Fruit fly (Drosophila melanogaster) whole organism, embryonic: ENCODE results near the gene CG12818.

Experiments
- Ada2b ChIP-seq: fragments of 200-800 bp; sonication (Bioruptor generic); IDR thresholded peaks from 2 replicates; pipeline ENCODE4 v1.3.6; 2022; ENCODE audit warnings: missing biosample characterization, missing genetic modification characterization
- Asciz ChIP-seq: fragments of 200-800 bp; sonication (Bioruptor generic); optimal IDR thresholded peaks from 2 replicates; lab custom pipeline; 2017; ENCODE audit warnings: missing biosample characterization, mild to moderate bottlenecking, missing genetic modification characterization, missing genetic modification reagents
- Bteb2 ChIP-seq: fragments of 200-800 bp; sonication (Bioruptor generic); optimal IDR thresholded peaks from 2 replicates; lab custom pipeline; 2016; ENCODE audit warnings: missing biosample characterization, missing genetic modification characterization
- CG10267 ChIP-seq: fragments of 200-800 bp; sonication (Bioruptor generic); optimal IDR thresholded peaks from 2 replicates; lab custom pipeline; 2018; ENCODE audit warnings: missing biosample characterization, mild to moderate bottlenecking, missing genetic modification characterization, moderate library complexity
- CG10321 ChIP-seq: fragments of 200-800 bp; sonication (Bioruptor generic); IDR thresholded peaks from 2 replicates; pipeline ENCODE4 v1.3.6; 2022; ENCODE audit warnings: missing biosample characterization, missing genetic modification characterization
- CG10462 ChIP-seq: fragments of 200-800 bp; sonication (Bioruptor generic); optimal IDR thresholded peaks from 2 replicates; lab custom pipeline; 2016; ENCODE audit warnings: missing biosample characterization, missing genetic modification characterization
- CG10565 ChIP-seq: fragments of 200-800 bp; sonication (Bioruptor generic); optimal IDR thresholded peaks from 3 replicates; lab custom pipeline; 2016; ENCODE audit warnings: missing biosample characterization, mild to moderate bottlenecking, missing genetic modification characterization
- CG11247 ChIP-seq: fragments of 200-800 bp; sonication (Bioruptor generic); IDR thresholded peaks from 2 replicates; pipeline ENCODE4 v1.3.6; 2022; ENCODE audit warnings: missing biosample characterization, missing genetic modification characterization
- CG11723 ChIP-seq: fragments of 200-800 bp; sonication (Bioruptor generic); optimal IDR thresholded peaks from 2 replicates; lab custom pipeline; 2017; ENCODE audit warnings: missing biosample characterization, mild to moderate bottlenecking, missing genetic modification characterization
- CG12071 ChIP-seq: fragments of 200-800 bp; sonication (Bioruptor generic); optimal IDR thresholded peaks from 3 replicates; lab custom pipeline; 2018; ENCODE audit warnings: missing biosample characterization, mild to moderate bottlenecking, missing genetic modification characterization
- CG1233 ChIP-seq: fragments of 200-800 bp; sonication (Bioruptor generic); optimal IDR thresholded peaks from 4 replicates; lab custom pipeline; 2018; ENCODE audit warnings: missing biosample characterization, mild to moderate bottlenecking, missing genetic modification characterization
- CG12659 ChIP-seq: fragments of 200-800 bp; sonication (Bioruptor generic); optimal IDR thresholded peaks from 3 replicates; lab custom pipeline; 2017; ENCODE audit warnings: mild to moderate bottlenecking, missing biosample characterization, missing genetic modification reagents, missing genetic modification characterization
- CG13287 ChIP-seq: fragments of 200-800 bp; sonication (Bioruptor generic); IDR thresholded peaks from 2 replicates; pipeline ENCODE4 v1.3.6; 2022; ENCODE audit warnings: missing biosample characterization, missing genetic modification characterization; ENCODE audit not compliant: partially characterized antibody
- CG13296 ChIP-seq: fragments of 200-800 bp; sonication (Bioruptor generic); optimal IDR thresholded peaks from 3 replicates; lab custom pipeline; 2018; ENCODE audit warnings: missing biosample characterization, mild to moderate bottlenecking, missing genetic modification characterization
- CG17186 ChIP-seq: fragments of 200-800 bp; sonication (Bioruptor generic); optimal IDR thresholded peaks from 3 replicates; lab custom pipeline; 2017; ENCODE audit warnings: missing biosample characterization, missing genetic modification reagents, missing genetic modification characterization
- CG18619 ChIP-seq: fragments of 200-800 bp; sonication (Bioruptor generic); optimal IDR thresholded peaks from 3 replicates; lab custom pipeline; 2017; ENCODE audit warnings: missing biosample characterization, mild to moderate bottlenecking, missing genetic modification characterization
- CG5953 ChIP-seq: fragments of 200-800 bp; sonication (Bioruptor generic); IDR thresholded peaks from 2 replicates; pipeline ENCODE4 v1.3.6; 2022; ENCODE audit warnings: missing biosample characterization, missing genetic modification characterization
- CG6272 ChIP-seq: fragments of 200-800 bp; sonication (Bioruptor generic); IDR thresholded peaks from 2 replicates; pipeline ENCODE4 v1.3.6; 2022; ENCODE audit warnings: missing biosample characterization, missing genetic modification characterization
- CG8478 ChIP-seq: fragments of >200 bp; optimal IDR thresholded peaks from 2 replicates; lab custom pipeline; 2018
- CG9797 ChIP-seq: fragments of 200-800 bp; sonication (Bioruptor generic); optimal IDR thresholded peaks from 3 replicates; lab custom pipeline; 2018; ENCODE audit warnings: missing biosample characterization, mild to moderate bottlenecking, missing genetic modification characterization
- Dfd ChIP-seq, 2 experiments: fragments of >200 bp; optimal IDR thresholded peaks; 2 replicates each; lab custom pipeline; 2017; ENCODE audit warnings: missing biosample characterization in 2 of 2, missing genetic modification characterization in 2 of 2
- Dp ChIP-seq: fragments of 200-800 bp; sonication (Bioruptor generic); optimal IDR thresholded peaks from 2 replicates; lab custom pipeline; 2018; ENCODE audit warnings: missing biosample characterization, mild to moderate bottlenecking, missing genetic modification characterization, moderate library complexity
- E2f1 ChIP-seq: fragments of 200-800 bp; sonication (Bioruptor generic); IDR thresholded peaks from 2 replicates; pipeline ENCODE4 v1.3.6; 2022; ENCODE audit warnings: missing biosample characterization, missing genetic modification characterization
- E2f2 ChIP-seq: fragments of 200-800 bp; sonication (Bioruptor generic); IDR thresholded peaks from 2 replicates; pipeline ENCODE4 v1.3.6; 2022; ENCODE audit warnings: missing biosample characterization, missing genetic modification characterization
- Hr39 ChIP-seq: fragments of >200 bp; optimal IDR thresholded peaks from 2 replicates; lab custom pipeline; 2017
- Jarid2 ChIP-seq: fragments of 200-800 bp; sonication (Bioruptor generic); optimal IDR thresholded peaks from 3 replicates; lab custom pipeline; 2017; ENCODE audit warnings: mild to moderate bottlenecking, missing biosample characterization, missing genetic modification reagents, missing genetic modification characterization
- NC2β ChIP-seq: fragments of 200-800 bp; sonication (Bioruptor generic); optimal IDR thresholded peaks from 2 replicates; lab custom pipeline; 2016; ENCODE audit warnings: missing biosample characterization, missing genetic modification characterization
- Oli ChIP-seq: fragments of 200-800 bp; sonication (Bioruptor generic); optimal IDR thresholded peaks from 2 replicates; lab custom pipeline; 2018; ENCODE audit warnings: missing biosample characterization, mild to moderate bottlenecking, missing genetic modification characterization, moderate library complexity
- Opbp ChIP-seq: fragments of 200-800 bp; sonication (Bioruptor generic); IDR thresholded peaks from 3 replicates; pipeline ENCODE4 v1.3.6; 2022; ENCODE audit warnings: missing biosample characterization, missing genetic modification characterization; ENCODE audit not compliant: partially characterized antibody
- Pdp1 ChIP-seq, 2 experiments: fragments of 200-800 bp; sonication (Bioruptor generic); optimal IDR thresholded peaks; 3 replicates each; lab custom pipeline; 2016; ENCODE audit warnings: missing biosample characterization in 2 of 2, missing genetic modification characterization in 2 of 2, mild to moderate bottlenecking in 1 of 2, moderate library complexity in 1 of 2
- Ptx1 ChIP-seq: fragments of 200-800 bp; sonication (Bioruptor generic); IDR thresholded peaks from 2 replicates; pipeline ENCODE4 v1.3.6; 2022; ENCODE audit warnings: missing biosample characterization, missing genetic modification characterization
- Side ChIP-seq: fragments of 200-800 bp; sonication (Bioruptor generic); optimal IDR thresholded peaks from 2 replicates; lab custom pipeline; 2016; ENCODE audit warnings: missing biosample characterization, missing genetic modification characterization
- Sry-β ChIP-seq: fragments of 200-800 bp; sonication (Bioruptor generic); optimal IDR thresholded peaks from 2 replicates; lab custom pipeline; 2018; ENCODE audit warnings: missing biosample characterization, mild to moderate bottlenecking, missing genetic modification characterization, moderate library complexity
- aop ChIP-seq: fragments of 200-800 bp; sonication (Bioruptor generic); IDR thresholded peaks from 2 replicates; pipeline ENCODE4 v1.3.6; 2022; ENCODE audit warnings: missing biosample characterization, missing genetic modification characterization
- cas ChIP-seq: fragments of 200-800 bp; sonication (Bioruptor generic); IDR thresholded peaks from 2 replicates; pipeline ENCODE4 v1.3.6; 2022; ENCODE audit warnings: missing biosample characterization, missing genetic modification characterization
- chif ChIP-seq, 2 experiments: fragments of 200-800 bp; sonication (Bioruptor generic); optimal IDR thresholded peaks; 3 replicates each; lab custom pipeline; 2016; ENCODE audit warnings: missing biosample characterization in 2 of 2, missing genetic modification characterization in 2 of 2
- dan ChIP-seq: fragments of 200-800 bp; sonication (Bioruptor generic); IDR thresholded peaks from 2 replicates; pipeline ENCODE4 v1.3.6; 2022; ENCODE audit warnings: missing biosample characterization, missing genetic modification characterization
- dpn ChIP-seq, 2 experiments: fragments of 200-800 bp; sonication (Bioruptor generic); optimal IDR thresholded peaks; 3 replicates each; lab custom pipeline; 2016; ENCODE audit warnings: missing biosample characterization in 2 of 2, missing genetic modification characterization in 2 of 2
- exex ChIP-seq: fragments of 200-800 bp; sonication (Bioruptor generic); optimal IDR thresholded peaks from 4 replicates; lab custom pipeline; 2018; ENCODE audit warnings: missing biosample characterization, mild to moderate bottlenecking, missing genetic modification characterization, moderate library complexity
- gem ChIP-seq: fragments of 200-800 bp; sonication (Bioruptor generic); optimal IDR thresholded peaks from 2 replicates; lab custom pipeline; 2019; ENCODE audit warnings: missing biosample characterization, mild to moderate bottlenecking, missing genetic modification characterization, moderate library complexity
- gsb ChIP-seq: fragments of 200-800 bp; sonication (Bioruptor generic); IDR thresholded peaks from 2 replicates; pipeline ENCODE4 v1.3.6; 2022; ENCODE audit warnings: missing biosample characterization, missing genetic modification characterization
- ham ChIP-seq: fragments of 200-800 bp; sonication (Bioruptor generic); IDR thresholded peaks from 2 replicates; pipeline ENCODE4 v1.3.6; 2022; ENCODE audit warnings: missing biosample characterization, missing genetic modification characterization
- insv ChIP-seq, 2 experiments: fragments of 200-800 bp; sonication (Bioruptor generic); optimal IDR thresholded peaks; 3 replicates each; lab custom pipeline; 2016 to 2018; ENCODE audit warnings: missing biosample characterization in 2 of 2, missing genetic modification characterization in 2 of 2
- inv ChIP-seq: fragments of 200-800 bp; sonication (Bioruptor generic); IDR thresholded peaks from 2 replicates; pipeline ENCODE4 v1.3.6; 2022; ENCODE audit warnings: missing biosample characterization, missing genetic modification characterization; ENCODE audit not compliant: partially characterized antibody
- mld ChIP-seq: fragments of 200-800 bp; sonication (Bioruptor generic); IDR thresholded peaks from 3 replicates; pipeline ENCODE4 v1.3.6; 2022; ENCODE audit warnings: missing biosample characterization, missing genetic modification characterization; ENCODE audit not compliant: partially characterized antibody
- nau ChIP-seq: fragments of 200-800 bp; sonication (Bioruptor generic); optimal IDR thresholded peaks from 3 replicates; lab custom pipeline; 2017; ENCODE audit warnings: missing biosample characterization, mild to moderate bottlenecking, missing genetic modification characterization, missing genetic modification reagents
- ranshi ChIP-seq: fragments of 200-800 bp; sonication (Bioruptor generic); IDR thresholded peaks from 2 replicates; pipeline ENCODE4 v1.3.6; 2022; ENCODE audit warnings: missing biosample characterization, missing genetic modification characterization
- schlank ChIP-seq: fragments of 200-800 bp; sonication (Bioruptor generic); optimal IDR thresholded peaks from 2 replicates; lab custom pipeline; 2018; ENCODE audit warnings: missing biosample characterization, mild to moderate bottlenecking, missing genetic modification characterization
- ttk ChIP-seq: fragments of 200-800 bp; sonication (Bioruptor generic); IDR thresholded peaks from 2 replicates; pipeline ENCODE4 v2.1.2; 2022; ENCODE audit warnings: missing biosample characterization, missing genetic modification characterization
- zfh2 ChIP-seq: fragments of 200-800 bp; sonication (Bioruptor generic); optimal IDR thresholded peaks from 2 replicates; lab custom pipeline; 2016; ENCODE audit warnings: missing biosample characterization, missing genetic modification characterization

The CG12818 gene

DNA sequence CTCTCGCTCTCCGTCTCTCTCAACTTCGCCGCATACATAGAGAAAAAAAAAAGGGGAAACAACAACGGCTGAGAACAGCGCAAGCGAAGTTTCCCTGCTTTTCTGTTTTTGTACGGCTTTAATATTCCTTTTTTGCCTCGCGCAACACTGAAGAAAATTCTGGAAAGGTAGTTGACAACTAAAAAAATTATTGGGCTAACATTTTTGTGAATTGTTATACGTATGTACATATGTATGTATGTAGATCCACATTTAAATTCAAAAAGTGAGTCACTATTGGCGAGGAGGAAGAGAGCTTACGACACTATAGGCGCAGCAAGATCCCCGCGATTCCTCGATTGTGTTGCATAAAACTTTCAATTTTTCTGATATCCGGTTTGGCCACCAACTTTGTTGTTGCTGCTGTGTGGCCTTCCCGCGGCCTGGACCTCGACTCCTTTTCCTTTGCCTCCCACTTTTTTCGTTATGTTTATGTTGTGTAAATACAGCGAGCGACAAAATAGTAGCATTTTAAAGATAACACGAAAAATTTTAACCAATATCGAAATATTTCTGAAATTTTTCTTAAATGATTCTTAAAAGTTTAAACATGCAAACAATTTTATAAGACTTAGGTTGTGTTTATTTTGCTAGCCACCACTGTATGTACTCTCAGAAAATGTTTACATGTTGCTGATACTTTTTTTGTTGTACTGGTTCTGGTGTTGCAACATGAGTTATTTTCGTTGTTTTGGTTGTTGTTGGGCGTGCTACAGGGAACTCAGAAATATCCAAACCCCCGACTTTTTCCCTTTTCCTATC is 25.4 kb downstream of the CG12818 start (continued):
- peak; percentile 77 for TF ChIP-seq CG18619 (GFP tag; lab: Kevin White, UChicago)
- TF ChIP-seq mld (GFP tag; lab: Robert Waterston, UW) = no peak
- TF ChIP-seq exex (tag; lab: Kevin White, UChicago) = no peak
- TF ChIP-seq Ada2b (GFP tag; lab: Robert Waterston, UW) = no peak
- TF ChIP-seq CG11723 (GFP tag; lab: Kevin White, UChicago) = peak; percentile 38
- TF ChIP-seq ttk (GFP tag; lab: Robert Waterston, UW) = no peak
- TF ChIP-seq inv (GFP tag; lab: Robert Waterston, UW) = no peak
- TF ChIP-seq nau = no peak
- peak; percentile 79 for TF ChIP-seq NC2β (GFP tag; lab: Kevin White, UChicago)
- TF ChIP-seq E2f2 (GFP tag; lab: Robert Waterston, UW) = no peak
- TF ChIP-seq Ptx1 = no peak
- TF ChIP-seq CG1233 (GFP tag; lab: Kevin White, UChicago) = peak; percentile 77
- no peak for TF ChIP-seq aop
- peak; percentile 83 for TF ChIP-seq Side (GFP tag; lab: Kevin White, UChicago)
- TF ChIP-seq CG10267 (tag; lab: Kevin White, UChicago) = peak; percentile 86
- TF ChIP-seq ranshi (GFP tag; lab: Robert Waterston, UW) = no peak
- TF ChIP-seq CG8478 (lab: Kevin White, UChicago) = no peak
- peak; percentile 40 for TF ChIP-seq CG6272 (GFP tag; lab: Robert Waterston, UW)
- no peak for TF ChIP-seq E2f1 (GFP tag; lab: Robert Waterston, UW)
- TF ChIP-seq CG13287 (GFP tag; lab: Robert Waterston, UW) = no peak
- TF ChIP-seq zfh2 (GFP tag; lab: Kevin White, UChicago) = peak; percentile 66
- peak; percentile 59 to 74 for TF ChIP-seq chif (GFP tag; optimal IDR thresholded peaks at IDR 0.05; lab: Kevin White, UChicago)
- TF ChIP-seq Hr39 = no peak
- TF ChIP-seq ham (GFP tag; lab: Robert Waterston, UW) = no peak
- TF ChIP-seq CG5953 (GFP tag; lab: Robert Waterston, UW) = no peak
- no peak for TF ChIP-seq CG11247 (GFP tag; lab: Robert Waterston, UW)
- peak; percentile 62 for TF ChIP-seq Bteb2
- TF ChIP-seq insv (GFP tag; optimal IDR thresholded peaks at IDR 0.05; lab: Kevin White, UChicago) = no peak
- peak; percentile 73 for TF ChIP-seq CG13296
- TF ChIP-seq CG12071 = peak; percentile 61
- TF ChIP-seq Oli (tag; lab: Kevin White, UChicago) = peak; percentile 80
- TF ChIP-seq gem (tag; lab: Kevin White, UChicago) = peak; percentile 90
- TF ChIP-seq CG10462 (GFP tag; lab: Kevin White, UChicago) = peak; percentile 67
- 0 out of 2 replicates have a peak, but pooled peaks have one; percentile 2 for TF ChIP-seq CG10321 (GFP tag; lab: Robert Waterston, UW)
- no peak for TF ChIP-seq Dfd (GFP tag; optimal IDR thresholded peaks at IDR 0.05; lab: Kevin White, UChicago)
- no peak for TF ChIP-seq Dp (GFP tag; lab: Kevin White, UChicago)
- TF ChIP-seq gsb (GFP tag; lab: Robert Waterston, UW) = no peak
- peak; percentile 15 for TF ChIP-seq Jarid2 (GFP tag; lab: Kevin White, UChicago)
- TF ChIP-seq dpn (GFP tag; optimal IDR thresholded peaks at IDR 0.05; lab: Kevin White, UChicago) = peak; percentile 68 to 73
- no peak for TF ChIP-seq cas (GFP tag; lab: Robert Waterston, UW)
- peak; percentile 31 for TF ChIP-seq Sry-β (GFP tag; lab: Kevin White, UChicago)
- TF ChIP-seq CG17186 (GFP tag; lab: Kevin White, UChicago) = no peak
- TF ChIP-seq Asciz (GFP tag; lab: Kevin White, UChicago) = peak; percentile 70
- TF ChIP-seq Opbp (GFP tag; lab: Robert Waterston, UW) = no peak
- no peak for TF ChIP-seq dan
- TF ChIP-seq CG10565 = no peak
- peak; percentile 13 for TF ChIP-seq CG9797 (GFP tag; lab: Kevin White, UChicago)
- peak; percentile 82 for TF ChIP-seq CG12659 (GFP tag; lab: Kevin White, UChicago)
- TF ChIP-seq Pdp1 (GFP tag; optimal IDR thresholded peaks at IDR 0.05; lab: Kevin White, UChicago) = peak; percentile 58 to 90
- TF ChIP-seq schlank (tag; lab: Kevin White, UChicago) = no peak
